Worm (Caenorhabditis elegans) whole organism, L1 larva: Measurements from ENCODE around the gene F02C12.2.
A peak's percentile ranks its signal among the peaks of the same experiment; 100 is the strongest.

ENCODE experiments used
- C04F5.9 ChIP-seq: sonication (generic microtip); optimal IDR thresholded peaks from 2 replicates; lab custom pipeline; 2016; ENCODE audit warnings: missing genetic modification characterization, missing compliant biosample characterization
- C34B4.2 ChIP-seq: sonication (generic microtip); optimal IDR thresholded peaks from 2 replicates; lab custom pipeline; 2017; ENCODE audit warnings: mild to moderate bottlenecking, missing genetic modification characterization, missing compliant biosample characterization
- Y116A8C.19 ChIP-seq: sonication (generic microtip); optimal IDR thresholded peaks from 2 replicates; lab custom pipeline; 2016; ENCODE audit warnings: missing compliant biosample characterization, missing genetic modification characterization, borderline replicate concordance
- ama-1 ChIP-seq: fragments of 150-350 bp; optimal IDR thresholded peaks from 2 replicates; lab custom pipeline; 2014
- blmp-1 ChIP-seq: fragments of 150-350 bp; optimal IDR thresholded peaks from 2 replicates; lab custom pipeline; 2014; ENCODE audit warnings: missing biosample characterization, missing genetic modification characterization
- ces-1 ChIP-seq: fragments of 150-350 bp; optimal IDR thresholded peaks from 2 replicates; lab custom pipeline; 2014; ENCODE audit warnings: missing biosample characterization, missing genetic modification reagents, missing genetic modification characterization
- efl-1 ChIP-seq, 4 experiments: fragments of 150-350 bp; optimal IDR thresholded peaks in 3 of 4; peaks in 1 of 4; 1 replicate in 1 of 4; 2 replicates in 3 of 4; lab custom pipeline; 2014; ENCODE audit warnings: missing biosample characterization in 2 of 4, missing genetic modification characterization in 2 of 4, missing genetic modification reagents in 2 of 4
- egl-13 ChIP-seq: sonication (generic microtip); optimal IDR thresholded peaks from 2 replicates; lab custom pipeline; 2016; ENCODE audit warnings: missing genotype, missing genetic modification reagents, missing genetic modification characterization, missing compliant biosample characterization
- elt-3 ChIP-seq, 6 experiments: fragments of 150-350 bp in 1 of 6; sonication (generic microtip); optimal IDR thresholded peaks; 2 replicates each; lab custom pipeline; 2017 to 2018; ENCODE audit warnings: missing biosample characterization in 6 of 6, missing genetic modification characterization in 6 of 6, inconsistent platforms in 1 of 6
- fkh-8 ChIP-seq: sonication (generic microtip); optimal IDR thresholded peaks from 2 replicates; lab custom pipeline; 2016; ENCODE audit warnings: mild to moderate bottlenecking, missing genetic modification characterization, missing compliant biosample characterization
- fos-1 ChIP-seq: fragments of 150-350 bp; optimal IDR thresholded peaks from 2 replicates; lab custom pipeline; 2014; ENCODE audit warnings: missing biosample characterization, missing genetic modification characterization
- grh-1 ChIP-seq: fragments of 200-800 bp; sonication (Bioruptor generic); IDR thresholded peaks from 2 replicates; pipeline ENCODE4 v1.3.6; 2022; ENCODE audit warnings: missing genetic modification reagents, missing genetic modification characterization, missing compliant biosample characterization
- isw-1 ChIP-seq: fragments of 200-800 bp; sonication (Bioruptor generic); IDR thresholded peaks from 2 replicates; pipeline ENCODE4 v1.3.6; 2022; ENCODE audit warnings: missing genetic modification characterization, missing compliant biosample characterization
- jun-1 ChIP-seq: fragments of 150-350 bp; optimal IDR thresholded peaks from 2 replicates; lab custom pipeline; 2014; ENCODE audit warnings: missing biosample characterization, missing genetic modification reagents, missing genetic modification characterization
- lin-14 ChIP-seq: fragments of 200-800 bp; sonication (Bioruptor generic); optimal IDR thresholded peaks from 2 replicates; lab custom pipeline; 2018; ENCODE audit warnings: mild to moderate bottlenecking, missing genetic modification characterization, moderate library complexity, missing compliant biosample characterization
- lin-35 ChIP-seq, 2 experiments: fragments of 150-350 bp; optimal IDR thresholded peaks; 2 replicates each; lab custom pipeline; 2014; ENCODE audit warnings: missing biosample characterization in 2 of 2, missing genetic modification characterization in 2 of 2, missing genetic modification reagents in 2 of 2
- mep-1 ChIP-seq: fragments of 150-350 bp; optimal IDR thresholded peaks from 2 replicates; lab custom pipeline; 2014; ENCODE audit warnings: missing biosample characterization, missing genetic modification characterization
- nhr-11 ChIP-seq: fragments of 150-350 bp; optimal IDR thresholded peaks from 2 replicates; lab custom pipeline; 2014; ENCODE audit warnings: missing biosample characterization, missing genetic modification characterization
- nhr-12 ChIP-seq: sonication (generic microtip); optimal IDR thresholded peaks from 2 replicates; lab custom pipeline; 2017; ENCODE audit warnings: missing biosample characterization, missing genetic modification characterization
- nhr-19 ChIP-seq: fragments of 200-800 bp; sonication (Bioruptor generic); conservative IDR thresholded peaks from 2 replicates; pipeline ENCODE4 v1.3.6; 2022; ENCODE audit warnings: missing genetic modification characterization, missing compliant biosample characterization
- nhr-20 ChIP-seq: sonication (generic microtip); optimal IDR thresholded peaks from 2 replicates; lab custom pipeline; 2016; ENCODE audit warnings: mild to moderate bottlenecking, missing genetic modification characterization, missing compliant biosample characterization
- nhr-237 ChIP-seq: fragments of 150-350 bp; optimal IDR thresholded peaks from 2 replicates; lab custom pipeline; 2014; ENCODE audit warnings: missing biosample characterization, missing genetic modification characterization
- nhr-47 ChIP-seq: sonication (generic microtip); optimal IDR thresholded peaks from 2 replicates; lab custom pipeline; 2016; ENCODE audit warnings: mild to moderate bottlenecking, missing genetic modification characterization, moderate library complexity, missing compliant biosample characterization
- nhr-71 ChIP-seq: sonication (generic microtip); optimal IDR thresholded peaks from 2 replicates; lab custom pipeline; 2016; ENCODE audit warnings: mild to moderate bottlenecking, missing genetic modification characterization, moderate library complexity, missing compliant biosample characterization
- nhr-84 ChIP-seq: sonication (generic microtip); optimal IDR thresholded peaks from 2 replicates; lab custom pipeline; 2017; ENCODE audit warnings: missing biosample characterization, missing genetic modification characterization
- nhr-85 ChIP-seq: sonication (generic microtip); peaks from one replicate; lab custom pipeline; 2016; ENCODE audit warnings: missing genetic modification characterization, inconsistent platforms, missing compliant biosample characterization
- pag-3 ChIP-seq: sonication (generic microtip); optimal IDR thresholded peaks from 2 replicates; lab custom pipeline; 2017; ENCODE audit warnings: missing genetic modification characterization, mild to moderate bottlenecking, missing compliant biosample characterization, antibody characterized with exemption, borderline replicate concordance; ENCODE audit not compliant: insufficient read depth
- pax-3 ChIP-seq: fragments of 200-800 bp; sonication (Bioruptor generic); optimal IDR thresholded peaks from 2 replicates; lab custom pipeline; 2018; ENCODE audit warnings: mild to moderate bottlenecking, missing genetic modification characterization, moderate library complexity, missing compliant biosample characterization
- rnt-1 ChIP-seq: sonication (generic microtip); optimal IDR thresholded peaks from 2 replicates; lab custom pipeline; 2016; ENCODE audit warnings: mild to moderate bottlenecking, missing genetic modification characterization, moderate library complexity, missing compliant biosample characterization
- skn-1 ChIP-seq: fragments of 150-350 bp; optimal IDR thresholded peaks from 2 replicates; lab custom pipeline; 2014; ENCODE audit warnings: missing biosample characterization, missing genetic modification characterization
- snu-23 ChIP-seq: sonication (generic microtip); optimal IDR thresholded peaks from 2 replicates; lab custom pipeline; 2016; ENCODE audit warnings: missing genetic modification characterization, missing compliant biosample characterization
- sox-4 ChIP-seq: sonication (generic microtip); optimal IDR thresholded peaks from 2 replicates; lab custom pipeline; 2016; ENCODE audit warnings: missing genetic modification characterization, missing compliant biosample characterization
- sptf-1 ChIP-seq: fragments of 150-350 bp; optimal IDR thresholded peaks from 2 replicates; lab custom pipeline; 2014; ENCODE audit warnings: missing biosample characterization, missing genetic modification characterization
- sup-37 ChIP-seq: fragments of 200-800 bp; sonication (Bioruptor generic); optimal IDR thresholded peaks from 2 replicates; lab custom pipeline; 2018; ENCODE audit warnings: mild to moderate bottlenecking, missing genetic modification characterization, missing compliant biosample characterization
- swsn-7 ChIP-seq: sonication (generic microtip); optimal IDR thresholded peaks from 2 replicates; lab custom pipeline; 2016; ENCODE audit warnings: missing genetic modification characterization, missing compliant biosample characterization
- tbx-2 ChIP-seq: sonication (generic microtip); optimal IDR thresholded peaks from 2 replicates; lab custom pipeline; 2016; ENCODE audit warnings: missing genetic modification characterization, missing compliant biosample characterization
- tlp-1 ChIP-seq: fragments of 150-350 bp; optimal IDR thresholded peaks from 2 replicates; lab custom pipeline; 2014; ENCODE audit warnings: missing biosample characterization, missing genetic modification characterization
- xbp-1 ChIP-seq: sonication (generic microtip); optimal IDR thresholded peaks from 2 replicates; lab custom pipeline; 2016; ENCODE audit warnings: missing genetic modification characterization, missing compliant biosample characterization
- ztf-4 ChIP-seq: fragments of 150-350 bp; optimal IDR thresholded peaks from 2 replicates; lab custom pipeline; 2014; ENCODE audit warnings: missing biosample characterization, missing genetic modification characterization

Gene F02C12.2

ce11 chrX:13394971-13395370 lies 4.2 kb downstream of the F02C12.2 start, which contains the start of gene irld-2:
Gene irld-2 (minus strand): TSS chrX:13395071.
- TF ChIP-seq nhr-11 = no peak
- TF ChIP-seq efl-1 (optimal IDR thresholded peaks at IDR 0.05; lab: Kevin White, UChicago) = no peak
- TF ChIP-seq efl-1 (GFP tag; optimal IDR thresholded peaks at IDR 0.05 in 1 of 2; lab: Kevin White, UChicago) = peak in 1 of 2 experiments; percentile 70
- TF ChIP-seq fkh-8 (tag; lab: Kevin White, UChicago) = peak; percentile 45
- TF ChIP-seq, all 84 proteins: peak for 2

ce11 chrX:13388829-13389228 lies 10.3 kb downstream of the F02C12.2 start:
- no peak for TF ChIP-seq skn-1
- no peak for TF ChIP-seq C04F5.9
- TF ChIP-seq nhr-19 = 0 out of 2 replicates have a peak, but pooled peaks have one; percentile 28
- no peak for TF ChIP-seq lin-35 (GFP tag; optimal IDR thresholded peaks at IDR 0.05; lab: Kevin White, UChicago)
- no peak for TF ChIP-seq nhr-237
- TF ChIP-seq fos-1 (tag; lab: Kevin White, UChicago) = no peak
- TF ChIP-seq egl-13 = no peak
- peak; percentile 38 for TF ChIP-seq pag-3
- peak; percentile 77 for TF ChIP-seq lin-14 (GFP tag; lab: Kevin White, UChicago)
- no peak for TF ChIP-seq isw-1
- no peak for TF ChIP-seq ztf-4 (tag; lab: Kevin White, UChicago)
- no peak for TF ChIP-seq C34B4.2 (tag; lab: Kevin White, UChicago)
- TF ChIP-seq mep-1 (tag; lab: Kevin White, UChicago) = peak; percentile 7
- peak; percentile 89 for TF ChIP-seq nhr-85 (tag; lab: Kevin White, UChicago)
- no peak for TF ChIP-seq nhr-47 (tag; lab: Kevin White, UChicago)
- no peak for TF ChIP-seq Y116A8C.19 (tag; lab: Kevin White, UChicago)
- TF ChIP-seq grh-1 (GFP tag; lab: Robert Waterston, UW) = peak; percentile 25; the same call in 1 of the 2 replicates
- TF ChIP-seq blmp-1 = peak; percentile 67
- TF ChIP-seq nhr-20 (tag; lab: Kevin White, UChicago) = peak; percentile 43
- no peak for TF ChIP-seq pax-3
- peak in 2 of 6 experiments; percentile 8 to 58 for TF ChIP-seq elt-3 (tag; optimal IDR thresholded peaks at IDR 0.05; lab: Kevin White, UChicago)
- no peak for TF ChIP-seq sup-37
- TF ChIP-seq nhr-71 = peak; percentile 22
- TF ChIP-seq xbp-1 (tag; lab: Kevin White, UChicago) = no peak
- TF ChIP-seq nhr-11 = no peak
- TF ChIP-seq snu-23 (GFP tag; lab: Kevin White, UChicago) = peak; percentile 40
- no peak for TF ChIP-seq sox-4 (tag; lab: Kevin White, UChicago)
- TF ChIP-seq, all 84 proteins: peak for 11

- TF ChIP-seq tbx-2 (no peak), nhr-12 (tag; lab: Kevin White, UChicago) (no peak), sptf-1 (tag; lab: Kevin White, UChicago) (no peak), lin-14 (GFP tag; lab: Kevin White, UChicago) (peak; percentile 20), blmp-1 (peak; percentile 87), elt-3 (tag; optimal IDR thresholded peaks at IDR 0.05; lab: Kevin White, UChicago) (peak in 1 of 6 experiments; percentile 1), swsn-7 (tag; lab: Kevin White, UChicago) (no peak), mep-1 (tag; lab: Kevin White, UChicago) (no peak), nhr-84 (tag; lab: Kevin White, UChicago) (no peak), tlp-1 (tag; lab: Kevin White, UChicago) (no peak), C34B4.2 (tag; lab: Kevin White, UChicago) (no peak), nhr-71 (peak; percentile 21), jun-1 (tag; lab: Kevin White, UChicago) (no peak)
These were observed 11.6 kb downstream of the F02C12.2 start, which contains the start of gene C49F8.3 for ce11 chrX:13387497-13387953. Gene C49F8.3 (minus strand): TSS chrX:13387547.

ce11 chrX:13384743-13385142 lies 14.4 kb downstream of the F02C12.2 start:
- no peak for TF ChIP-seq blmp-1
- no peak for TF ChIP-seq egl-13
- TF ChIP-seq lin-14 (GFP tag; lab: Kevin White, UChicago) = no peak
- no peak for TF ChIP-seq rnt-1 (tag; lab: Kevin White, UChicago)
- no peak for TF ChIP-seq ces-1 (GFP tag; lab: Kevin White, UChicago)
- TF ChIP-seq nhr-85 (tag; lab: Kevin White, UChicago) = no peak
- no peak for TF ChIP-seq ama-1 (lab: Kevin White, UChicago)
- TF ChIP-seq skn-1 = no peak
